Worm (Caenorhabditis elegans) whole organism, L4 larva: Measurements from ENCODE around the gene C04C3.7.
"Not testable (repeated sequence)": the region's sequence is repeated elsewhere in the genome, so short reads cannot be mapped to it uniquely, and the experiment has no call there.

ENCODE experiments used
- D1046.2 ChIP-seq: fragments of 200-800 bp; sonication (Bioruptor generic); IDR thresholded peaks from 2 replicates; pipeline ENCODE4 v1.3.6; 2022; ENCODE audit warnings: missing genetic modification characterization, missing compliant biosample characterization
- R02D3.7 ChIP-seq: fragments of 150-350 bp; sonication (generic microtip); optimal IDR thresholded peaks from 3 replicates; lab custom pipeline; 2014; ENCODE audit warnings: missing biosample characterization, missing genetic modification characterization
- T20F7.1 ChIP-seq: fragments of 200-800 bp; sonication (Bioruptor generic); optimal IDR thresholded peaks from 2 replicates; lab custom pipeline; 2018; ENCODE audit warnings: mild to moderate bottlenecking, missing genetic modification characterization, missing compliant biosample characterization
- Y105C5A.15 ChIP-seq: fragments of 200-800 bp; sonication (Bioruptor generic); IDR thresholded peaks from 2 replicates; pipeline ENCODE4 v1.3.6; 2022; ENCODE audit warnings: missing genetic modification characterization, missing compliant biosample characterization
- Y48G9A.11 ChIP-seq: fragments of 200-800 bp; sonication (Bioruptor generic); IDR thresholded peaks from 2 replicates; pipeline ENCODE4 v1.3.6; 2022; ENCODE audit warnings: missing genetic modification reagents, missing genetic modification characterization, missing compliant biosample characterization
- aha-1 ChIP-seq: fragments of 150-350 bp; peaks from one replicate; lab custom pipeline; 2014; ENCODE audit warnings: missing biosample characterization, missing genetic modification characterization
- ama-1 ChIP-seq: fragments of 150-350 bp; optimal IDR thresholded peaks from 2 replicates; lab custom pipeline; 2014; ENCODE audit warnings: inconsistent platforms, mixed read lengths
- ceh-20 ChIP-seq: fragments of 200-800 bp; sonication (Bioruptor generic); IDR thresholded peaks from 2 replicates; pipeline ENCODE4 v1.3.6; 2022; ENCODE audit warnings: missing genetic modification reagents, missing genetic modification characterization, missing compliant biosample characterization
- ceh-82 ChIP-seq: sonication (generic microtip); optimal IDR thresholded peaks from 2 replicates; lab custom pipeline; 2017; ENCODE audit warnings: missing biosample characterization, missing genetic modification characterization
- daf-16 ChIP-seq, 3 experiments: sonication (generic microtip); optimal IDR thresholded peaks; 2 replicates each; lab custom pipeline; 2016 to 2017; ENCODE audit warnings: missing genetic modification characterization in 3 of 3, missing genetic modification reagents in 3 of 3, mild to moderate bottlenecking in 2 of 3, missing compliant biosample characterization in 2 of 3, missing biosample characterization in 1 of 3, moderate library complexity in 1 of 3
- daf-8 ChIP-seq: fragments of 200-800 bp; sonication (Bioruptor generic); IDR thresholded peaks from 2 replicates; pipeline ENCODE4 v1.3.6; 2022; ENCODE audit warnings: missing genetic modification characterization, missing compliant biosample characterization
- dmd-6 ChIP-seq: fragments of 200-800 bp; sonication (Bioruptor generic); IDR thresholded peaks from 2 replicates; pipeline ENCODE4 v1.3.6; 2022; ENCODE audit warnings: missing genetic modification reagents, missing genetic modification characterization, missing compliant biosample characterization
- dmd-9 ChIP-seq: fragments of 200-800 bp; sonication (Bioruptor generic); IDR thresholded peaks from 2 replicates; pipeline ENCODE4 v1.3.6; 2022; ENCODE audit warnings: missing genetic modification reagents, missing genetic modification characterization, missing compliant biosample characterization
- dve-1 ChIP-seq: sonication (generic microtip); optimal IDR thresholded peaks from 2 replicates; lab custom pipeline; 2017; ENCODE audit warnings: antibody characterized with exemption, mild to moderate bottlenecking, missing genetic modification characterization, missing compliant biosample characterization; ENCODE audit not compliant: insufficient read depth
- gei-8 ChIP-seq: fragments of 200-800 bp; sonication (Bioruptor generic); optimal IDR thresholded peaks from 2 replicates; lab custom pipeline; 2018; ENCODE audit warnings: mild to moderate bottlenecking, missing genetic modification characterization, missing compliant biosample characterization
- lim-7 ChIP-seq: fragments of 200-800 bp; sonication (Bioruptor generic); IDR thresholded peaks from 2 replicates; pipeline ENCODE4 v1.3.6; 2022; ENCODE audit warnings: missing genetic modification characterization, missing compliant biosample characterization
- lin-29 ChIP-seq: fragments of 200-800 bp; sonication (Bioruptor generic); IDR thresholded peaks from 2 replicates; pipeline ENCODE4 v1.3.6; 2022; ENCODE audit warnings: missing genetic modification reagents, missing genetic modification characterization, missing compliant biosample characterization
- lin-38 ChIP-seq: fragments of 200-800 bp; sonication (Bioruptor generic); IDR thresholded peaks from 2 replicates; pipeline ENCODE4 v1.3.6; 2022; ENCODE audit warnings: missing genetic modification reagents, missing genetic modification characterization, missing compliant biosample characterization
- lin-39 ChIP-seq: fragments of 150-350 bp; optimal IDR thresholded peaks from 2 replicates; lab custom pipeline; 2014; ENCODE audit warnings: missing biosample characterization, missing genetic modification reagents, missing genetic modification characterization
- lsy-2 ChIP-seq, 2 experiments: fragments of 150-350 bp in 1 of 2; sonication (generic microtip) in 1 of 2; optimal IDR thresholded peaks; 2 replicates each; lab custom pipeline; 2014 to 2017; ENCODE audit warnings: missing biosample characterization in 2 of 2, missing genetic modification characterization in 2 of 2
- madf-9 ChIP-seq: fragments of 200-800 bp; sonication (Bioruptor generic); conservative IDR thresholded peaks from 2 replicates; pipeline ENCODE4 v1.3.6; 2022; ENCODE audit warnings: missing genetic modification reagents, missing genetic modification characterization, missing compliant biosample characterization
- mxl-2 ChIP-seq: fragments of 200-800 bp; sonication (Bioruptor generic); conservative IDR thresholded peaks from 2 replicates; pipeline ENCODE4 v1.3.6; 2022; ENCODE audit warnings: missing genetic modification reagents, missing genetic modification characterization, missing compliant biosample characterization
- mxl-3 ChIP-seq: fragments of 200-800 bp; sonication (Bioruptor generic); optimal IDR thresholded peaks from 2 replicates; lab custom pipeline; 2018; ENCODE audit warnings: mild to moderate bottlenecking, missing genetic modification characterization, missing compliant biosample characterization
- nhr-10 ChIP-seq: fragments of 150-350 bp; optimal IDR thresholded peaks from 2 replicates; lab custom pipeline; 2014; ENCODE audit warnings: missing biosample characterization, missing genetic modification characterization
- nhr-102 ChIP-seq: sonication (generic microtip); optimal IDR thresholded peaks from 2 replicates; lab custom pipeline; 2016; ENCODE audit warnings: mild to moderate bottlenecking, missing genetic modification characterization, moderate library complexity, missing compliant biosample characterization
- nhr-25 ChIP-seq: sonication (generic microtip); optimal IDR thresholded peaks from 2 replicates; lab custom pipeline; 2017; ENCODE audit warnings: missing genetic modification characterization, mild to moderate bottlenecking, missing compliant biosample characterization, antibody characterized with exemption, moderate library complexity, borderline replicate concordance; ENCODE audit not compliant: insufficient read depth
- nhr-28 ChIP-seq: fragments of 150-350 bp; optimal IDR thresholded peaks from 2 replicates; lab custom pipeline; 2014; ENCODE audit warnings: missing biosample characterization, missing genetic modification characterization
- nhr-6 ChIP-seq: fragments of 150-350 bp; optimal IDR thresholded peaks from 2 replicates; lab custom pipeline; 2014; ENCODE audit warnings: missing biosample characterization, missing genetic modification characterization
- pha-4 ChIP-seq, 2 experiments: fragments of 150-350 bp in 1 of 2; fragments of 200-800 bp in 1 of 2; sonication (Bioruptor generic) in 1 of 2; IDR thresholded peaks in 1 of 2; optimal IDR thresholded peaks in 1 of 2; 2 replicates each; pipeline versions ENCODE4 v1.3.6 to Lab custom; 2014 to 2022; ENCODE audit warnings: missing genetic modification characterization in 2 of 2, missing genetic modification reagents in 2 of 2, missing biosample characterization in 1 of 2, missing compliant biosample characterization in 1 of 2
- php-3 ChIP-seq: fragments of 200-800 bp; sonication (Bioruptor generic); IDR thresholded peaks from 2 replicates; pipeline ENCODE4 v1.3.6; 2022; ENCODE audit warnings: missing genetic modification reagents, missing genetic modification characterization, missing compliant biosample characterization
- pqm-1 ChIP-seq: sonication (generic microtip); optimal IDR thresholded peaks from 2 replicates; lab custom pipeline; 2017; ENCODE audit warnings: missing biosample characterization, missing genetic modification characterization
- set-16 ChIP-seq: fragments of 200-800 bp; sonication (Bioruptor generic); IDR thresholded peaks from 2 replicates; pipeline ENCODE4 v1.3.6; 2022; ENCODE audit warnings: missing genetic modification reagents, missing genetic modification characterization, missing compliant biosample characterization
- tra-1 ChIP-seq: fragments of 200-800 bp; sonication (Bioruptor generic); IDR thresholded peaks from 2 replicates; pipeline ENCODE4 v1.3.6; 2022; ENCODE audit warnings: missing genetic modification reagents, missing genetic modification characterization, missing compliant biosample characterization
- unc-130 ChIP-seq: sonication (generic microtip); optimal IDR thresholded peaks from 2 replicates; lab custom pipeline; 2016; ENCODE audit warnings: missing genetic modification reagents, missing genetic modification characterization, missing compliant biosample characterization
- unc-62 ChIP-seq, 3 experiments: fragments of 150-350 bp in 1 of 3; sonication (generic microtip); optimal IDR thresholded peaks in 2 of 3; peaks in 1 of 3; 1 replicate in 1 of 3; 2 replicates in 2 of 3; lab custom pipeline; 2014 to 2017; ENCODE audit warnings: missing biosample characterization in 3 of 3, missing genetic modification characterization in 3 of 3, missing genetic modification reagents in 3 of 3, missing genotype in 1 of 3
- zfp-2 ChIP-seq: sonication (generic microtip); optimal IDR thresholded peaks from 2 replicates; lab custom pipeline; 2016; ENCODE audit warnings: mild to moderate bottlenecking, missing genetic modification characterization, missing compliant biosample characterization
- zip-11 ChIP-seq: fragments of 200-800 bp; sonication (Bioruptor generic); IDR thresholded peaks from 2 replicates; pipeline ENCODE4 v1.3.6; 2022; ENCODE audit warnings: missing genetic modification characterization, missing compliant biosample characterization
- ztf-7 ChIP-seq: fragments of 150-350 bp; optimal IDR thresholded peaks from 2 replicates; lab custom pipeline; 2014; ENCODE audit warnings: missing biosample characterization, missing genetic modification characterization

C04C3.7 gene

DNA sequence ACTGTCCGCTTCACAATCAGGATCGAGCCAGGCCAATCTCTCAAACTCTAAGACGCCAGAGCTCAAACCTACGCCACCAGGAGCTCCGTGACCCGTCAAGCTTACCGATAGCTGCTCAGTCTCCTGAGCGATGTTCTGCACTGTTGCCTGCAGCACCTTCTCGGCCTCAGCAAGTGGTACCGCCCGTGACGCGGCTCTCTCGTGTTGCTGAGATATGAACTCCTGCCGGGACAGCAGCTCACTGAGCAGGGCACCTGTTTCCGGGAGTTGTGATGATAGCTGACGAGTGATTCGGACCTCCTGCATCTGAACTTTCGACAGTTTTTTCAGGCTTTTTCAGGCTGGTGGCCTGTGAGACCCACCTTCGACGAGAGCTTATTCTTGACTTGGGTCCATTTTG, 35.2 kb downstream of the C04C3.7 start:
- no peak for TF ChIP-seq nhr-28 (tag; lab: Kevin White, UChicago)
- no peak for TF ChIP-seq ama-1 (lab: Kevin White, UChicago)
- TF ChIP-seq Y105C5A.15 (GFP tag; lab: Robert Waterston, UW) = 0 out of 2 replicates have a peak, but pooled peaks have one; percentile 29
- no peak for TF ChIP-seq madf-9 (GFP tag; lab: Robert Waterston, UW)
- TF ChIP-seq pqm-1 (tag; lab: Kevin White, UChicago) = no peak
- TF ChIP-seq set-16 = peak; percentile 82
- no peak for TF ChIP-seq nhr-6
- peak in 1 of 2 experiments; percentile 89 for TF ChIP-seq unc-62 (GFP tag; optimal IDR thresholded peaks at IDR 0.05 in 1 of 2; lab: Kevin White, UChicago)
- TF ChIP-seq unc-62 (tag; optimal IDR thresholded peaks at IDR 0.05; lab: Kevin White, UChicago) = no peak
- no peak for TF ChIP-seq mxl-3 (GFP tag; lab: Kevin White, UChicago)
- no peak for TF ChIP-seq lim-7
- TF ChIP-seq, all 104 proteins: peak for 3

DNA sequence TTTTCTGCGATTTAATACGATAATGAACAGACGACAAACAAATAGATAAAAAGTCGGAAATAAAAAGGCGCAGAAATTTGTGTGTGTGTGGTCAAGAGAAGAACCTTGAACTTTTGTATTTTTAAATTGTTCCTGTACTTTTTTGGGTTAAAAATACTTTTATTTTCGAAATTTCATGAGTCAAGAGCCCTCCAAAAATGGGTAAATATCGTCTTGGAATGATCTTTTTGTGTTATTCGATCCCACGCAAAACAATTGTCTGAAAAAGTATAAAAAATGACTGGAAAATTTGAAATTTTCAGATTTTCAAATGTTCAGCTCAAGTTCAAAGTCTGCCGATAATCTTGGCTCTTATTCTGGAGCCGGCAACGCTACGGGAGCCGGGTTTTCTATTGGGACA, 37.7 kb downstream of the C04C3.7 start, which contains the start of gene C04C3.14:
Gene C04C3.14, plus strand, starts transcription at position 301 of the 400 bp plus-strand sequence.
- TF ChIP-seq tra-1 (GFP tag; lab: Robert Waterston, UW) (no peak), zfp-2 (tag; lab: Kevin White, UChicago) (no peak), nhr-10 (tag; lab: Kevin White, UChicago) (no peak), lin-39 (tag; lab: Kevin White, UChicago) (no peak), pqm-1 (tag; lab: Kevin White, UChicago) (no peak), ztf-7 (no peak)

DNA sequence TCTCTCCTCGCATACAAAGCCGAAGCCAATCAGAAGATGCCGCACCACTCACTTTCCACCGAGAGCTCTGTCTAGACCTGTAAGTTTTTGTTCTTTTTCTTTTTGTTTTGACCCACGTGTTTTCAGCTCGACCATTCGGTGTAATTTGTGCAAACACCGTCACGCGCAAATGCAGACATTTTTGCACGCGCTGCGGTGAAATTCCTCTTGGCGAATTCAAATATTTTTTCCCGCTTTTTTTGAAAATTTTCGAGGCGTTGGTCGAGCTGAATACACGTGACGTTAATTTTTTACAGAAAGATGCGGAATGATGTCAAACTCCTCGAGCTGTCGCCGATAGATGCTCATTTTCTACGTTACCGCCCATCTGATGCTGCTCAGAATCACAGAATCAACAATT, 39.2 kb downstream of the C04C3.7 start, which contains the start of gene C04C3.4:
Gene C04C3.4, plus strand, starts transcription at position 301 of the 400 bp plus-strand sequence.
- TF ChIP-seq lin-29 (GFP tag; lab: Robert Waterston, UW); ama-1 (lab: Kevin White, UChicago); aha-1 (tag; lab: Kevin White, UChicago): not testable (repeated sequence)

DNA sequence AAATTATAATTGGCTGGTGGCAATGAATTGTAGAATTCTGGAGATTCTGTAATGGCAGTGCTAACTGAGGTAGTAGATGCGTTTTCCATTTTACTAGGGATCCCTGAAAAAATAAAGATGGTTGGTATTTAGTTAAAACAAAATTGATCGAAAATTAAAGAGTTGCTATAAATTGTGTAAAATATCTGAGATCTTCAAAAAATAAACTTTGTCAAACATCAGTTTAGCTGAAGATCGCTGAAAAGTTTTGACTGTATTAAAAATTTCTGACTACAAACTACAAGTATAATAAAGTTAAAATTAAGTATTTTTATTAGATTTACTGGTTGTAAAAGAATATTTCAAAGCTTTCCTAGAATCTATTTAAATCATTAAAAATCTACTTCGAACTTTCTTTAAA, 43.3 kb downstream of the C04C3.7 start, which contains the start of gene B0546.5:
Gene B0546.5, minus strand, starts transcription at position 101 of the 400 bp plus-strand sequence.
- TF ChIP-seq D1046.2, ceh-82, unc-130: not testable (repeated sequence)

DNA sequence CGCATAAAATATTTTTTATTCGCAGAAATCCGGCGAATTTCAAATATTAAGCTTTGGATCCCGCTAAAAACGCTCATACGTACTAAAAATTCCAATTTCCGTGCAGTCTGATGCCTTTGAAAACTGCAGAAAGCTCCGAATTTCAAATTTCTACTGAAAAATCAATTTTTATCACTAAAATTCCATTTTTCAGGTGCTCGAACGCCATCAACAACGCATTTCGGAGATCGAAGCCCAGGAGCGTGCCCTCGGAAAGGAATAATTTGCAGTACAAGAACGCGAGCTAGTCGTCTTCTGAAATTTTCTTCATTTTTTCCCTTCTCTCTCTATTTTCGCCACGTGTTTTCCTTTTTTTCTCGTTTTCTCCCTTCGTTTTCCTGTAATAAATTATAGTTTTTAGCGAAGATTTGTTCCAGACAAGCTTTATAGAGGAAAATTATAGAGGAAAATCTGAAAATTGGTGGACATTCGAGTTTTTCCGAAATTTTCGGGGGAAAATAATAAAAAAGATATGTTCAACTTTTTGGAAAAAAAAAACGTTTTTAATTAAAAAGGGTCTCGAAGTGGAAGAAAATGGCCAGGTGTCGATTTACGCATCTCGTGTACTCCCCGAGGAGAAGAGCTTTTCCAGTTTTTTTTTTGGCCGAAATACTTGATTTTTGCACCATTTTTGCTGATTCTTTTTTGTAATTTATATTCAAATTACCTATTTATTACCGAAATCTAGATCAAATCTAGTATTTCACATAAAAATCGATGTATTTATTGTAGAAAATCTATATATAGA, 46.6 kb downstream of the C04C3.7 start:
- TF ChIP-seq nhr-25 (tag; lab: Kevin White, UChicago) (no peak), aha-1 (tag; lab: Kevin White, UChicago) (peak; percentile 93), lim-7 (no peak), set-16 (no peak), unc-62 (GFP tag; optimal IDR thresholded peaks at IDR 0.05 in 1 of 2; lab: Kevin White, UChicago) (peak in 1 of 2 experiments; percentile 92), unc-62 (tag; optimal IDR thresholded peaks at IDR 0.05; lab: Kevin White, UChicago) (no peak), daf-8 (GFP tag; lab: Robert Waterston, UW) (no peak), ceh-20 (no peak), Y48G9A.11 (GFP tag; lab: Robert Waterston, UW) (no peak), dmd-6 (GFP tag; lab: Robert Waterston, UW) (no peak), nhr-28 (tag; lab: Kevin White, UChicago) (no peak), T20F7.1 (GFP tag; lab: Kevin White, UChicago) (no peak), lin-38 (peak; percentile 32; the same call in 1 of the 2 replicates), daf-16 (GFP tag; optimal IDR thresholded peaks at IDR 0.05; lab: Kevin White, UChicago) (no peak), daf-16 (tag; optimal IDR thresholded peaks at IDR 0.05; lab: Kevin White, UChicago) (peak; percentile 26), nhr-10 (tag; lab: Kevin White, UChicago) (no peak), mxl-3 (GFP tag; lab: Kevin White, UChicago) (no peak), pha-4 (GFP tag; IDR thresholded peaks at IDR 0.05; lab: Robert Waterston, UW) (no peak), pha-4 (tag; optimal IDR thresholded peaks at IDR 0.05; lab: Kevin White, UChicago) (no peak), gei-8 (GFP tag; lab: Kevin White, UChicago) (no peak), dve-1 (tag; lab: Kevin White, UChicago) (no peak), zip-11 (GFP tag; lab: Robert Waterston, UW) (no peak), php-3 (GFP tag; lab: Robert Waterston, UW) (no peak), lsy-2 (tag; optimal IDR thresholded peaks at IDR 0.05; lab: Kevin White, UChicago) (no peak), R02D3.7 (tag; lab: Kevin White, UChicago) (peak; percentile 22), mxl-2 (GFP tag; lab: Robert Waterston, UW) (no peak), dmd-9 (GFP tag; lab: Robert Waterston, UW) (no peak), nhr-102 (no peak)
